Worm (Caenorhabditis elegans): ENCODE results near the gene ire-1.

The ire-1 gene

DNA sequence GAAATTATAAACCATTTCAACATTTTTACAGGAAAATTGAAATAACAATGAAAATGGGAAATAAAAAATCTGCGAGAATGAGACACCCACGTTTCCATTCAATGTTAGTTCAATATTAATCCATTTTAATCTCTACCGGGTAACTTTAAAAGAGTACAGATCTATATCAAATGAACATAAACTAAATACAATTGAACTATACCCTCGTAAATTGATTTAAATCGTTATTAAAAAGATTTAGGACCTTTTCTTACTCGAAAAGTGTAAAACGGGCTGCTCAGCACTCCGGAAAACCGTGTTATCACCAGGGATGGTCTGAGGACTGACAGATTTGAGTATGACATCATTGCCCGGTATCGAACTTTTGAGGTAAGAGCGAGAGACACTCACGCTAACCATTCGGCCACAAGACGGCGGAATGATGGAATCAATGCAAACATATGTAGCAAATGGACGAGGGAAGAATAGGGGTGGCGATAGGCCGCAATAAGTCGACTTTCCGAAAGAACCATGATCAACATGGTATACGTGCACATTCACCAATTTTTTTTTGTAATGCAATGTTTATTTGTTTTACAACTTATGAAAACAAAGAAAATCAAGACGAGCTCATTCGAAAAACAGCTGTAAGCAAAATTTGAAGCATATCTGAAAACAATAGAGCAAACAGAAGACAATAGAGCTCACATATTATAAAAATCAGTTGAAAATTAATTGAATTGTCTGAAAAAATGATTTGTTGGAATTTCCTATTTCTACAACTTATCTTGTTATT is 17.6 kb downstream of the ire-1 start, which contains the start of the genes chst-1 and C41C4.9 (continued):
- TF ChIP-seq akir-1 (GFP tag; optimal IDR thresholded peaks at IDR 0.05), result peak; percentile 77
- peak; percentile 30 for TF ChIP-seq snpc-1.1 (tag; optimal IDR thresholded peaks at IDR 0.05; ENCODE audit: insufficient read depth)
- TF ChIP-seq F52B5.7 (tag; optimal IDR thresholded peaks at IDR 0.05), result peak; percentile 94
- no peak; the same call in 1 of the 2 replicates for TF ChIP-seq B0336.3 (GFP tag; IDR thresholded peaks at IDR 0.05)
- TF ChIP-seq zfh-2 (GFP tag; conservative IDR thresholded peaks at IDR 0.05), result no peak
- TF ChIP-seq lag-1 (GFP tag; IDR thresholded peaks at IDR 0.05), result 0 out of 2 replicates have a peak, but pooled peaks have one; percentile 38
- no peak for TF ChIP-seq madf-6 (GFP tag; IDR thresholded peaks at IDR 0.05)
- no peak; the same call in 1 of the 2 replicates for TF ChIP-seq let-526 (GFP tag; IDR thresholded peaks at IDR 0.05)
- peak; percentile 93 for TF ChIP-seq Y56A3A.18 (GFP tag; IDR thresholded peaks at IDR 0.05)
- TF ChIP-seq lsy-27 (tag; optimal IDR thresholded peaks at IDR 0.05; ENCODE audit: borderline replicate concordance, insufficient read depth), result peak; percentile 8
- TF ChIP-seq sdz-38 (tag; optimal IDR thresholded peaks at IDR 0.05), result no peak
- no peak for TF ChIP-seq B0019.2 (GFP tag; conservative IDR thresholded peaks at IDR 0.05)
- peak; percentile 76 for TF ChIP-seq snpc-3.4 (tag; optimal IDR thresholded peaks at IDR 0.05)
- TF ChIP-seq repo-1 (tag; optimal IDR thresholded peaks at IDR 0.05), result peak; percentile 78
- peak; percentile 36 for TF ChIP-seq ztf-3 (GFP tag; optimal IDR thresholded peaks at IDR 0.05)
- peak; percentile 88 for TF ChIP-seq chd-7 (tag; optimal IDR thresholded peaks at IDR 0.05)
- peak; percentile 96 for TF ChIP-seq ztf-25 (GFP tag; IDR thresholded peaks at IDR 0.05)
- TF ChIP-seq rec-8 (tag; optimal IDR thresholded peaks at IDR 0.05), result peak; percentile 85 to 97
- TF ChIP-seq T07F8.4 (tag; optimal IDR thresholded peaks at IDR 0.05), result peak; percentile 74
- TF ChIP-seq unc-130 (GFP tag; optimal IDR thresholded peaks at IDR 0.05), result peak; percentile 66
- TF ChIP-seq C06A6.2 (GFP tag; conservative IDR thresholded peaks at IDR 0.05), result peak; percentile 53; the same call in 1 of the 2 replicates
- no peak for TF ChIP-seq hlh-26 (GFP tag; conservative IDR thresholded peaks at IDR 0.05)
- peak; percentile 91 for TF ChIP-seq ztf-22 (GFP tag; optimal IDR thresholded peaks at IDR 0.05)
- TF ChIP-seq mcd-1 (GFP tag; IDR thresholded peaks at IDR 0.05), result no peak
- TF ChIP-seq nhr-27 (tag; optimal IDR thresholded peaks at IDR 0.05), result no peak
- no peak for TF ChIP-seq Y95B8A.8 (GFP tag; IDR thresholded peaks at IDR 0.05)
- peak; percentile 69 for TF ChIP-seq hmg-1.2 (GFP tag; IDR thresholded peaks at IDR 0.05)
- peak; percentile 57 for TF ChIP-seq K12H6.12 (tag; optimal IDR thresholded peaks at IDR 0.05)
- peak; percentile 93 for TF ChIP-seq F57A8.1 (GFP tag; optimal IDR thresholded peaks at IDR 0.05)
- no peak for TF ChIP-seq bed-2 (GFP tag; IDR thresholded peaks at IDR 0.05)
- TF ChIP-seq hsf-1 (GFP tag; IDR thresholded peaks at IDR 0.05), result peak; percentile 33; the same call in 1 of the 2 replicates
- TF ChIP-seq athp-1 (tag; optimal IDR thresholded peaks at IDR 0.05), result no peak
- TF ChIP-seq xnd-1 (tag; optimal IDR thresholded peaks at IDR 0.05), result no peak
- peak; percentile 75 for TF ChIP-seq nhr-80 (tag; optimal IDR thresholded peaks at IDR 0.05)
- peak; percentile 68 for TF ChIP-seq hlh-12 (tag; optimal IDR thresholded peaks at IDR 0.05)
- peak; percentile 91 for TF ChIP-seq atf-7 (tag; optimal IDR thresholded peaks at IDR 0.05)
- no peak for TF ChIP-seq ztf-28 (GFP tag; IDR thresholded peaks at IDR 0.05)
- TF ChIP-seq F55B11.4 (tag; optimal IDR thresholded peaks at IDR 0.05; ENCODE audit: borderline replicate concordance, insufficient read depth), result peak; percentile 35
- TF ChIP-seq ceh-58 (GFP tag; IDR thresholded peaks at IDR 0.05), result no peak
- 0 out of 2 replicates have a peak, but pooled peaks have one; percentile 50 for TF ChIP-seq bed-1 (GFP tag; IDR thresholded peaks at IDR 0.05)
- peak; percentile 29; the same call in 1 of the 2 replicates for TF ChIP-seq ztf-6 (GFP tag; IDR thresholded peaks at IDR 0.05)
- peak; percentile 70 for TF ChIP-seq somi-1 (GFP tag; optimal IDR thresholded peaks at IDR 0.05)
- TF ChIP-seq attf-6 (GFP tag; IDR thresholded peaks at IDR 0.05), result peak; percentile 51; the same call in 1 of the 2 replicates
- no peak for TF ChIP-seq madf-8 (GFP tag; conservative IDR thresholded peaks at IDR 0.05)
- peak; percentile 81 for TF ChIP-seq F23B12.7 (tag; optimal IDR thresholded peaks at IDR 0.05; ENCODE audit: insufficient read depth)
- peak; percentile 67 for TF ChIP-seq nhr-179 (tag; optimal IDR thresholded peaks at IDR 0.05)

Data from whole organism, young adult.